Fruit fly (Drosophila melanogaster) whole organism, embryonic: ENCODE measurements around the gene Mtr3.

Experiments used
- CG10209 ChIP-seq: fragments of 200-800 bp; sonication (Bioruptor generic); optimal IDR thresholded peaks from 3 replicates; lab custom pipeline; 2017; ENCODE audit warnings: missing biosample characterization, mild to moderate bottlenecking, missing genetic modification characterization, missing genetic modification reagents
- CG10274 ChIP-seq: fragments of 200-800 bp; sonication (Bioruptor generic); optimal IDR thresholded peaks from 3 replicates; lab custom pipeline; 2017; ENCODE audit warnings: missing biosample characterization, mild to moderate bottlenecking, missing genetic modification characterization
- CG10462 ChIP-seq: fragments of 200-800 bp; sonication (Bioruptor generic); optimal IDR thresholded peaks from 2 replicates; lab custom pipeline; 2016; ENCODE audit warnings: missing biosample characterization, missing genetic modification characterization
- CG10543 ChIP-seq: fragments of 200-800 bp; sonication (Bioruptor generic); optimal IDR thresholded peaks from 3 replicates; lab custom pipeline; 2017; ENCODE audit warnings: missing biosample characterization, mild to moderate bottlenecking, missing genetic modification characterization, moderate library complexity
- CG13424 ChIP-seq: fragments of 200-800 bp; sonication (Bioruptor generic); optimal IDR thresholded peaks from 2 replicates; lab custom pipeline; 2019; ENCODE audit warnings: missing biosample characterization, mild to moderate bottlenecking, missing genetic modification characterization, moderate library complexity
- CG14710 ChIP-seq: fragments of 200-800 bp; sonication (Bioruptor generic); optimal IDR thresholded peaks from 3 replicates; lab custom pipeline; 2019; ENCODE audit warnings: missing biosample characterization, mild to moderate bottlenecking, missing genetic modification characterization, moderate library complexity
- CG15073 ChIP-seq: fragments of 200-800 bp; sonication (Bioruptor generic); optimal IDR thresholded peaks from 2 replicates; lab custom pipeline; 2016; ENCODE audit warnings: missing biosample characterization, missing genetic modification characterization
- CG31441 ChIP-seq: fragments of 200-800 bp; sonication (Bioruptor generic); IDR thresholded peaks from 2 replicates; pipeline ENCODE4 v1.3.6; 2022; ENCODE audit warnings: missing biosample characterization, missing genetic modification characterization
- CG5180 ChIP-seq: fragments of 200-800 bp; sonication (Bioruptor generic); optimal IDR thresholded peaks from 3 replicates; lab custom pipeline; 2017; ENCODE audit warnings: missing biosample characterization, missing genetic modification characterization, mild to moderate bottlenecking, moderate library complexity, missing genetic modification reagents
- CG6683 ChIP-seq: fragments of 200-800 bp; sonication (Bioruptor generic); optimal IDR thresholded peaks from 2 replicates; lab custom pipeline; 2017; ENCODE audit warnings: missing biosample characterization, mild to moderate bottlenecking, missing genetic modification characterization, missing genetic modification reagents
- CG6813 ChIP-seq: fragments of 200-800 bp; sonication (Bioruptor generic); optimal IDR thresholded peaks from 2 replicates; lab custom pipeline; 2017; ENCODE audit warnings: missing biosample characterization, missing genetic modification characterization, mild to moderate bottlenecking, moderate library complexity, missing genetic modification reagents
- CG7786 ChIP-seq: fragments of 200-800 bp; sonication (Bioruptor generic); optimal IDR thresholded peaks from 2 replicates; lab custom pipeline; 2016; ENCODE audit warnings: missing biosample characterization, missing genetic modification characterization
- CG8359 ChIP-seq: fragments of 200-800 bp; sonication (Bioruptor generic); optimal IDR thresholded peaks from 2 replicates; lab custom pipeline; 2017; ENCODE audit warnings: missing biosample characterization, mild to moderate bottlenecking, missing genetic modification characterization, borderline replicate concordance
- CG8478 ChIP-seq: fragments of >200 bp; optimal IDR thresholded peaks from 2 replicates; lab custom pipeline; 2018
- CG8765 ChIP-seq: fragments of 200-800 bp; sonication (Bioruptor generic); IDR thresholded peaks from 2 replicates; pipeline ENCODE4 v1.3.6; 2022; ENCODE audit warnings: missing biosample characterization, missing genetic modification characterization
- CG9932 ChIP-seq: fragments of 200-800 bp; sonication (Bioruptor generic); IDR thresholded peaks from 2 replicates; pipeline ENCODE4 v1.3.6; 2022; ENCODE audit warnings: missing biosample characterization, missing genetic modification characterization
- Dfd ChIP-seq, 2 experiments: fragments of >200 bp; optimal IDR thresholded peaks; 2 replicates each; lab custom pipeline; 2017; ENCODE audit warnings: missing biosample characterization in 2 of 2, missing genetic modification characterization in 2 of 2
- ERR ChIP-seq: fragments of 200-800 bp; sonication (Bioruptor generic); optimal IDR thresholded peaks from 2 replicates; lab custom pipeline; 2016; ENCODE audit warnings: missing biosample characterization, missing genetic modification characterization
- Ets65A ChIP-seq: fragments of 200-800 bp; sonication (Bioruptor generic); peaks from one replicate; lab custom pipeline; 2016; ENCODE audit warnings: missing biosample characterization, missing genetic modification characterization
- Fer2 ChIP-seq: fragments of 200-800 bp; sonication (Bioruptor generic); optimal IDR thresholded peaks from 2 replicates; lab custom pipeline; 2018; ENCODE audit warnings: missing biosample characterization, mild to moderate bottlenecking, missing genetic modification characterization, moderate library complexity
- HLH54F ChIP-seq: fragments of 200-800 bp; sonication (Bioruptor generic); optimal IDR thresholded peaks from 3 replicates; lab custom pipeline; 2016; ENCODE audit warnings: missing biosample characterization, missing genetic modification characterization
- Hr3 ChIP-seq: fragments of 200-800 bp; sonication (Bioruptor generic); optimal IDR thresholded peaks from 3 replicates; lab custom pipeline; 2016; ENCODE audit warnings: missing biosample characterization, missing genetic modification characterization
- Lim3 ChIP-seq: fragments of 200-800 bp; sonication (Bioruptor generic); IDR thresholded peaks from 2 replicates; pipeline ENCODE4 v1.3.6; 2022; ENCODE audit warnings: missing biosample characterization, missing genetic modification characterization
- Lpt ChIP-seq: fragments of >200 bp; optimal IDR thresholded peaks from 2 replicates; lab custom pipeline; 2018; ENCODE audit warnings: missing biosample characterization, missing genetic modification characterization
- MBD-R2 ChIP-seq: fragments of 200-800 bp; sonication (Bioruptor generic); IDR thresholded peaks from 2 replicates; pipeline ENCODE4 v1.3.6; 2022; ENCODE audit warnings: missing biosample characterization, missing genetic modification characterization
- Max ChIP-seq: fragments of 200-800 bp; sonication (Bioruptor generic); optimal IDR thresholded peaks from 2 replicates; lab custom pipeline; 2016; ENCODE audit warnings: missing biosample characterization, mild to moderate bottlenecking, missing genetic modification characterization
- Oaz ChIP-seq: fragments of 200-800 bp; sonication (Bioruptor generic); IDR thresholded peaks from 2 replicates; pipeline ENCODE4 v1.3.6; 2022; ENCODE audit warnings: missing biosample characterization, missing genetic modification characterization
- Pdp1 ChIP-seq, 2 experiments: fragments of 200-800 bp; sonication (Bioruptor generic); optimal IDR thresholded peaks; 3 replicates each; lab custom pipeline; 2016; ENCODE audit warnings: missing biosample characterization in 2 of 2, missing genetic modification characterization in 2 of 2, mild to moderate bottlenecking in 1 of 2, moderate library complexity in 1 of 2
- Poxn ChIP-seq: fragments of 200-800 bp; sonication (Bioruptor generic); IDR thresholded peaks from 2 replicates; pipeline ENCODE4 v1.3.6; 2022; ENCODE audit warnings: missing biosample characterization, missing genetic modification characterization
- Ravus ChIP-seq: fragments of 200-800 bp; sonication (Bioruptor generic); IDR thresholded peaks from 2 replicates; pipeline ENCODE4 v1.3.6; 2022; ENCODE audit warnings: missing biosample characterization, missing genetic modification characterization
- Stat92E ChIP-seq, 3 experiments: fragments of >200 bp in 2 of 3; fragments of 200-800 bp in 1 of 3; sonication (Bioruptor generic) in 1 of 3; optimal IDR thresholded peaks; 2 replicates each; lab custom pipeline; 2017 to 2019; ENCODE audit warnings: missing biosample characterization in 3 of 3, missing genetic modification characterization in 3 of 3, mild to moderate bottlenecking in 1 of 3, moderate library complexity in 1 of 3
- ato ChIP-seq: fragments of 200-800 bp; sonication (Bioruptor generic); IDR thresholded peaks from 2 replicates; pipeline ENCODE4 v1.3.6; 2022; ENCODE audit warnings: missing biosample characterization, missing genetic modification characterization; ENCODE audit not compliant: partially characterized antibody
- bowl ChIP-seq: fragments of 200-800 bp; sonication (Bioruptor generic); IDR thresholded peaks from 2 replicates; pipeline ENCODE4 v1.3.6; 2022; ENCODE audit warnings: missing biosample characterization, missing genetic modification characterization
- bsh ChIP-seq, 2 experiments: fragments of 200-800 bp; sonication (Bioruptor generic); optimal IDR thresholded peaks; 2 replicates each; lab custom pipeline; 2017 to 2018; ENCODE audit warnings: mild to moderate bottlenecking in 2 of 2, missing biosample characterization in 2 of 2, missing genetic modification characterization in 2 of 2, moderate library complexity in 1 of 2
- caup ChIP-seq: fragments of 200-800 bp; sonication (Bioruptor generic); optimal IDR thresholded peaks from 3 replicates; lab custom pipeline; 2017; ENCODE audit warnings: missing biosample characterization, mild to moderate bottlenecking, missing genetic modification characterization, moderate library complexity; ENCODE audit not compliant: severe bottlenecking
- crc ChIP-seq: fragments of 200-800 bp; sonication (Bioruptor generic); optimal IDR thresholded peaks from 2 replicates; lab custom pipeline; 2016; ENCODE audit warnings: missing biosample characterization, missing genetic modification characterization
- dpn ChIP-seq, 2 experiments: fragments of 200-800 bp; sonication (Bioruptor generic); optimal IDR thresholded peaks; 3 replicates each; lab custom pipeline; 2016; ENCODE audit warnings: missing biosample characterization in 2 of 2, missing genetic modification characterization in 2 of 2
- dysf ChIP-seq: fragments of 200-800 bp; sonication (Bioruptor generic); IDR thresholded peaks from 3 replicates; pipeline ENCODE4 v1.3.6; 2022; ENCODE audit warnings: missing biosample characterization, missing genetic modification characterization
- gem ChIP-seq: fragments of 200-800 bp; sonication (Bioruptor generic); optimal IDR thresholded peaks from 2 replicates; lab custom pipeline; 2019; ENCODE audit warnings: missing biosample characterization, mild to moderate bottlenecking, missing genetic modification characterization, moderate library complexity
- knrl ChIP-seq: fragments of 200-800 bp; sonication (Bioruptor generic); IDR thresholded peaks from 3 replicates; pipeline ENCODE4 v1.3.6; 2022; ENCODE audit warnings: missing biosample characterization, missing genetic modification characterization; ENCODE audit not compliant: partially characterized antibody
- mirr ChIP-seq: fragments of 200-800 bp; sonication (Bioruptor generic); optimal IDR thresholded peaks from 3 replicates; lab custom pipeline; 2018; ENCODE audit warnings: missing biosample characterization, mild to moderate bottlenecking, missing genetic modification characterization
- onecut ChIP-seq: fragments of 200-800 bp; sonication (Bioruptor generic); IDR thresholded peaks from 2 replicates; pipeline ENCODE4 v1.3.6; 2022; ENCODE audit warnings: missing biosample characterization, missing genetic modification characterization
- prd ChIP-seq, 3 experiments: fragments of >200 bp in 2 of 3; fragments of 200-800 bp in 1 of 3; sonication (Bioruptor generic) in 1 of 3; optimal IDR thresholded peaks in 2 of 3; IDR thresholded peaks in 1 of 3; 2 replicates in 2 of 3; 3 replicates in 1 of 3; pipeline versions ENCODE4 v1.3.6 to Lab custom; 2017 to 2022; ENCODE audit warnings: missing biosample characterization in 1 of 3, missing genetic modification characterization in 1 of 3
- sna ChIP-seq: fragments of 200-800 bp; sonication (Bioruptor generic); IDR thresholded peaks from 2 replicates; pipeline ENCODE4 v1.3.6; 2022; ENCODE audit warnings: missing biosample characterization, missing genetic modification characterization; ENCODE audit not compliant: partially characterized antibody
- stwl ChIP-seq: fragments of 200-800 bp; sonication (Bioruptor generic); optimal IDR thresholded peaks from 3 replicates; lab custom pipeline; 2018; ENCODE audit warnings: missing biosample characterization, mild to moderate bottlenecking, missing genetic modification characterization, moderate library complexity
- tin ChIP-seq: fragments of 200-800 bp; sonication (Bioruptor generic); optimal IDR thresholded peaks from 3 replicates; lab custom pipeline; 2016; ENCODE audit warnings: missing biosample characterization, missing genetic modification characterization
- tll ChIP-seq, 2 experiments: fragments of 200-800 bp in 1 of 2; fragments of >200 bp in 1 of 2; sonication (Bioruptor generic) in 1 of 2; optimal IDR thresholded peaks; 2 replicates each; lab custom pipeline; 2017 to 2019; ENCODE audit warnings: missing biosample characterization in 2 of 2, missing genetic modification characterization in 2 of 2, mild to moderate bottlenecking in 1 of 2, moderate library complexity in 1 of 2
- tna ChIP-seq: fragments of 200-800 bp; sonication (Bioruptor generic); IDR thresholded peaks from 2 replicates; pipeline ENCODE4 v1.3.6; 2022; ENCODE audit warnings: missing biosample characterization, missing genetic modification characterization; ENCODE audit not compliant: partially characterized antibody
- tx ChIP-seq: fragments of 200-800 bp; sonication (Bioruptor generic); optimal IDR thresholded peaks from 2 replicates; lab custom pipeline; 2016; ENCODE audit warnings: missing biosample characterization, missing genetic modification characterization
- zfh2 ChIP-seq: fragments of 200-800 bp; sonication (Bioruptor generic); optimal IDR thresholded peaks from 2 replicates; lab custom pipeline; 2016; ENCODE audit warnings: missing biosample characterization, missing genetic modification characterization

Gene Mtr3

DNA sequence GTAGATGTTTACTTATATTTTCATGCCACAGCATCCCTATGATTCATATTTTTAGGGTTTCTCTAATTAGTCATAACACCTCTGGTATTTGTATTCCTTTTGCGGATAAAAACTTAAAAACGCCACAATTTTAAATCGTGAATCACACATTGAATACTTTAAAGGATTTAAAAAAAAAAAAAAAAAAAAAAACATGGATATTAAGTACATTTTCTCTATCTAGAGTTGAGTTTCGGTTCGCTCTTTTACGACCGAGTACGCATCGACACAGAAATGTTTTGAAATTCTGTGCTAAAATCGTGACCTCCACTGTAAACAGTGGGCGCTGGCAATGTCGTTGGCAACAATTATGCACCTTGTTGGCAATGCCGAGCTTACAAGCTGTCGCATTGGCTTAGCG, 8.1 kb downstream of the Mtr3 start (continued):
- no peak for TF ChIP-seq CG8359 (GFP tag; lab: Kevin White, UChicago)
- no peak for TF ChIP-seq CG10462 (GFP tag; lab: Kevin White, UChicago)
- no peak for TF ChIP-seq prd (optimal IDR thresholded peaks at IDR 0.05; lab: Kevin White, UChicago)
- TF ChIP-seq prd (GFP tag; IDR thresholded peaks at IDR 0.05; lab: Robert Waterston, UW), result 0 out of 3 replicates have a peak, but pooled peaks have one; percentile 16
- no peak; the same call in 1 of the 2 replicates for TF ChIP-seq MBD-R2
- no peak for TF ChIP-seq CG10209 (GFP tag; lab: Kevin White, UChicago)
- TF ChIP-seq Max, result no peak
- TF ChIP-seq CG8478 (lab: Kevin White, UChicago), result no peak
- TF ChIP-seq Fer2 (tag; lab: Kevin White, UChicago), result no peak
- TF ChIP-seq HLH54F (GFP tag; lab: Kevin White, UChicago), result peak; percentile 17
- TF ChIP-seq Lim3 (GFP tag; lab: Robert Waterston, UW), result no peak
- TF ChIP-seq crc (GFP tag; lab: Kevin White, UChicago), result no peak
- peak in 1 of 2 experiments; percentile 21 for TF ChIP-seq bsh (GFP tag; optimal IDR thresholded peaks at IDR 0.05; lab: Kevin White, UChicago)
- TF ChIP-seq onecut (GFP tag; lab: Robert Waterston, UW), result no peak
- TF ChIP-seq tll (GFP tag; optimal IDR thresholded peaks at IDR 0.05; lab: Kevin White, UChicago), result no peak
- TF ChIP-seq Lpt (GFP tag; lab: Kevin White, UChicago), result no peak
- TF ChIP-seq knrl (GFP tag; lab: Robert Waterston, UW), result no peak
- TF ChIP-seq mirr, result no peak
- no peak for TF ChIP-seq Dfd (GFP tag; optimal IDR thresholded peaks at IDR 0.05; lab: Kevin White, UChicago)
- TF ChIP-seq Ravus (GFP tag; lab: Robert Waterston, UW), result no peak
- TF ChIP-seq Oaz (GFP tag; lab: Robert Waterston, UW), result no peak
- no peak for TF ChIP-seq sna (GFP tag; lab: Robert Waterston, UW)
- TF ChIP-seq CG10274 (GFP tag; lab: Kevin White, UChicago), result no peak
- no peak for TF ChIP-seq CG6683 (GFP tag; lab: Kevin White, UChicago)
- no peak for TF ChIP-seq Stat92E (GFP tag; optimal IDR thresholded peaks at IDR 0.05; lab: Kevin White, UChicago)
- TF ChIP-seq CG31441 (GFP tag; lab: Robert Waterston, UW), result no peak
- TF ChIP-seq zfh2 (GFP tag; lab: Kevin White, UChicago), result peak; percentile 31
- TF ChIP-seq CG10543 (GFP tag; lab: Kevin White, UChicago), result no peak
- TF ChIP-seq CG6813 (GFP tag; lab: Kevin White, UChicago), result no peak
- TF ChIP-seq Ets65A, result peak; percentile 23
- peak; percentile 28 for TF ChIP-seq gem
- TF ChIP-seq Pdp1 (GFP tag; optimal IDR thresholded peaks at IDR 0.05; lab: Kevin White, UChicago), result no peak
- TF ChIP-seq ato (GFP tag; lab: Robert Waterston, UW), result no peak
- TF ChIP-seq CG5180 (GFP tag; lab: Kevin White, UChicago), result no peak
- no peak for TF ChIP-seq CG15073 (GFP tag; lab: Kevin White, UChicago)
- no peak for TF ChIP-seq bowl (GFP tag; lab: Robert Waterston, UW)
- TF ChIP-seq CG8765 (GFP tag; lab: Robert Waterston, UW), result no peak; the same call in 1 of the 2 replicates
- peak in 1 of 2 experiments; percentile 13 for TF ChIP-seq dpn (GFP tag; optimal IDR thresholded peaks at IDR 0.05; lab: Kevin White, UChicago)
- no peak for TF ChIP-seq Poxn (GFP tag; lab: Robert Waterston, UW)
- TF ChIP-seq caup (GFP tag; lab: Kevin White, UChicago), result no peak
- peak; percentile 12 for TF ChIP-seq Hr3
- TF ChIP-seq tx (GFP tag; lab: Kevin White, UChicago), result no peak
- TF ChIP-seq CG13424 (tag; lab: Kevin White, UChicago), result no peak
- 0 out of 3 replicates have a peak, but pooled peaks have one; percentile 34 for TF ChIP-seq dysf (GFP tag; lab: Robert Waterston, UW)
- no peak for TF ChIP-seq stwl (tag; lab: Kevin White, UChicago)
- peak; percentile 41 for TF ChIP-seq CG9932 (GFP tag; lab: Robert Waterston, UW)
- TF ChIP-seq CG7786, result peak; percentile 24
- TF ChIP-seq tin (GFP tag; lab: Kevin White, UChicago), result no peak
- no peak for TF ChIP-seq CG14710 (tag; lab: Kevin White, UChicago)
- TF ChIP-seq ERR (GFP tag; lab: Kevin White, UChicago), result no peak
- TF ChIP-seq tna (GFP tag; lab: Robert Waterston, UW), result no peak
